Worm (Caenorhabditis elegans) whole organism, L1 larva: ENCODE data around the gene F28F8.7.

Source experiments
- C16A3.4 ChIP-seq: fragments of 150-350 bp; optimal IDR thresholded peaks from 2 replicates; lab custom pipeline; 2014; ENCODE audit warnings: missing biosample characterization, missing genetic modification characterization
- F16B12.6 ChIP-seq: fragments of 150-350 bp; optimal IDR thresholded peaks from 2 replicates; lab custom pipeline; 2014; ENCODE audit warnings: missing biosample characterization, missing genetic modification characterization
- aha-1 ChIP-seq: fragments of 150-350 bp; optimal IDR thresholded peaks from 2 replicates; lab custom pipeline; 2014; ENCODE audit warnings: missing biosample characterization, missing genetic modification characterization
- alr-1 ChIP-seq: fragments of 200-800 bp; sonication (Bioruptor generic); optimal IDR thresholded peaks from 2 replicates; lab custom pipeline; 2018; ENCODE audit warnings: borderline replicate concordance, mild to moderate bottlenecking, missing genetic modification characterization, missing compliant biosample characterization
- aly-2 ChIP-seq: fragments of 150-350 bp; optimal IDR thresholded peaks from 2 replicates; lab custom pipeline; 2014; ENCODE audit warnings: missing biosample characterization, missing genetic modification characterization
- ama-1 ChIP-seq: fragments of 150-350 bp; optimal IDR thresholded peaks from 2 replicates; lab custom pipeline; 2014
- ceh-63 ChIP-seq: fragments of 200-800 bp; sonication (Bioruptor generic); optimal IDR thresholded peaks from 2 replicates; lab custom pipeline; 2018; ENCODE audit warnings: mild to moderate bottlenecking, missing genetic modification characterization, missing compliant biosample characterization
- ceh-82 ChIP-seq, 3 experiments: fragments of 150-350 bp in 1 of 3; sonication (generic microtip) in 2 of 3; optimal IDR thresholded peaks; 2 replicates each; lab custom pipeline; 2014 to 2017; ENCODE audit warnings: missing biosample characterization in 3 of 3, missing genetic modification characterization in 3 of 3
- ceh-90 ChIP-seq: sonication (generic microtip); optimal IDR thresholded peaks from 2 replicates; lab custom pipeline; 2016; ENCODE audit warnings: missing genetic modification characterization, missing compliant biosample characterization
- ces-1 ChIP-seq: fragments of 150-350 bp; optimal IDR thresholded peaks from 2 replicates; lab custom pipeline; 2014; ENCODE audit warnings: missing biosample characterization, missing genetic modification reagents, missing genetic modification characterization
- dpl-1 ChIP-seq, 3 experiments: fragments of 150-350 bp in 2 of 3; sonication (generic microtip) in 1 of 3; optimal IDR thresholded peaks; 2 replicates each; lab custom pipeline; 2014 to 2017; ENCODE audit warnings: missing biosample characterization in 3 of 3, missing genetic modification characterization in 3 of 3, missing genetic modification reagents in 3 of 3
- efl-1 ChIP-seq, 4 experiments: fragments of 150-350 bp; optimal IDR thresholded peaks in 3 of 4; peaks in 1 of 4; 1 replicate in 1 of 4; 2 replicates in 3 of 4; lab custom pipeline; 2014; ENCODE audit warnings: missing biosample characterization in 2 of 4, missing genetic modification characterization in 2 of 4, missing genetic modification reagents in 2 of 4
- efl-3 ChIP-seq: fragments of 200-800 bp; sonication (Bioruptor generic); optimal IDR thresholded peaks from 2 replicates; lab custom pipeline; 2018; ENCODE audit warnings: mild to moderate bottlenecking, missing genetic modification characterization, missing compliant biosample characterization
- egl-13 ChIP-seq: sonication (generic microtip); optimal IDR thresholded peaks from 2 replicates; lab custom pipeline; 2016; ENCODE audit warnings: missing genotype, missing genetic modification reagents, missing genetic modification characterization, missing compliant biosample characterization
- elt-2 ChIP-seq: sonication (generic microtip); optimal IDR thresholded peaks from 2 replicates; lab custom pipeline; 2016; ENCODE audit warnings: missing genetic modification characterization, mild to moderate bottlenecking, inconsistent platforms, missing compliant biosample characterization, missing genetic modification reagents
- elt-3 ChIP-seq, 6 experiments: fragments of 150-350 bp in 1 of 6; sonication (generic microtip); optimal IDR thresholded peaks; 2 replicates each; lab custom pipeline; 2017 to 2018; ENCODE audit warnings: missing biosample characterization in 6 of 6, missing genetic modification characterization in 6 of 6, inconsistent platforms in 1 of 6
- ets-5 ChIP-seq: fragments of 200-800 bp; sonication (Bioruptor generic); IDR thresholded peaks from 2 replicates; pipeline ENCODE4 v1.3.6; 2022; ENCODE audit warnings: missing genetic modification characterization, missing compliant biosample characterization
- fkh-4 ChIP-seq: sonication (generic microtip); optimal IDR thresholded peaks from 2 replicates; lab custom pipeline; 2016; ENCODE audit warnings: missing compliant biosample characterization, missing genetic modification characterization, borderline replicate concordance
- fkh-8 ChIP-seq: sonication (generic microtip); optimal IDR thresholded peaks from 2 replicates; lab custom pipeline; 2016; ENCODE audit warnings: mild to moderate bottlenecking, missing genetic modification characterization, missing compliant biosample characterization
- fos-1 ChIP-seq: fragments of 150-350 bp; optimal IDR thresholded peaks from 2 replicates; lab custom pipeline; 2014; ENCODE audit warnings: missing biosample characterization, missing genetic modification characterization
- grh-1 ChIP-seq: fragments of 200-800 bp; sonication (Bioruptor generic); IDR thresholded peaks from 2 replicates; pipeline ENCODE4 v1.3.6; 2022; ENCODE audit warnings: missing genetic modification reagents, missing genetic modification characterization, missing compliant biosample characterization
- hlh-17 ChIP-seq: fragments of 200-800 bp; sonication (Bioruptor generic); optimal IDR thresholded peaks from 2 replicates; lab custom pipeline; 2018; ENCODE audit warnings: missing genetic modification characterization, mild to moderate bottlenecking, missing compliant biosample characterization, moderate library complexity, borderline replicate concordance
- jun-1 ChIP-seq: fragments of 150-350 bp; optimal IDR thresholded peaks from 2 replicates; lab custom pipeline; 2014; ENCODE audit warnings: missing biosample characterization, missing genetic modification reagents, missing genetic modification characterization
- lin-14 ChIP-seq: fragments of 200-800 bp; sonication (Bioruptor generic); optimal IDR thresholded peaks from 2 replicates; lab custom pipeline; 2018; ENCODE audit warnings: mild to moderate bottlenecking, missing genetic modification characterization, moderate library complexity, missing compliant biosample characterization
- lin-35 ChIP-seq, 2 experiments: fragments of 150-350 bp; optimal IDR thresholded peaks; 2 replicates each; lab custom pipeline; 2014; ENCODE audit warnings: missing biosample characterization in 2 of 2, missing genetic modification characterization in 2 of 2, missing genetic modification reagents in 2 of 2
- mab-9 ChIP-seq: fragments of 200-800 bp; sonication (Bioruptor generic); IDR thresholded peaks from 2 replicates; pipeline ENCODE4 v1.3.6; 2022; ENCODE audit warnings: missing genetic modification reagents, missing genetic modification characterization, missing compliant biosample characterization
- mdl-1 ChIP-seq, 2 experiments: fragments of 150-350 bp; optimal IDR thresholded peaks; 2 replicates each; lab custom pipeline; 2014 to 2017; ENCODE audit warnings: missing biosample characterization in 2 of 2, missing genetic modification characterization in 2 of 2, inconsistent platforms in 1 of 2
- mef-2 ChIP-seq: fragments of 150-350 bp; optimal IDR thresholded peaks from 2 replicates; lab custom pipeline; 2014; ENCODE audit warnings: missing biosample characterization, missing genetic modification characterization
- nhr-11 ChIP-seq: fragments of 150-350 bp; optimal IDR thresholded peaks from 2 replicates; lab custom pipeline; 2014; ENCODE audit warnings: missing biosample characterization, missing genetic modification characterization
- nhr-19 ChIP-seq: fragments of 200-800 bp; sonication (Bioruptor generic); conservative IDR thresholded peaks from 2 replicates; pipeline ENCODE4 v1.3.6; 2022; ENCODE audit warnings: missing genetic modification characterization, missing compliant biosample characterization
- nhr-20 ChIP-seq: sonication (generic microtip); optimal IDR thresholded peaks from 2 replicates; lab custom pipeline; 2016; ENCODE audit warnings: mild to moderate bottlenecking, missing genetic modification characterization, missing compliant biosample characterization
- nhr-47 ChIP-seq: sonication (generic microtip); optimal IDR thresholded peaks from 2 replicates; lab custom pipeline; 2016; ENCODE audit warnings: mild to moderate bottlenecking, missing genetic modification characterization, moderate library complexity, missing compliant biosample characterization
- nhr-71 ChIP-seq: sonication (generic microtip); optimal IDR thresholded peaks from 2 replicates; lab custom pipeline; 2016; ENCODE audit warnings: mild to moderate bottlenecking, missing genetic modification characterization, moderate library complexity, missing compliant biosample characterization
- nhr-77 ChIP-seq: fragments of 150-350 bp; optimal IDR thresholded peaks from 2 replicates; lab custom pipeline; 2014; ENCODE audit warnings: missing biosample characterization, missing genetic modification characterization
- pag-3 ChIP-seq: sonication (generic microtip); optimal IDR thresholded peaks from 2 replicates; lab custom pipeline; 2017; ENCODE audit warnings: missing genetic modification characterization, mild to moderate bottlenecking, missing compliant biosample characterization, antibody characterized with exemption, borderline replicate concordance; ENCODE audit not compliant: insufficient read depth
- pax-3 ChIP-seq: fragments of 200-800 bp; sonication (Bioruptor generic); optimal IDR thresholded peaks from 2 replicates; lab custom pipeline; 2018; ENCODE audit warnings: mild to moderate bottlenecking, missing genetic modification characterization, moderate library complexity, missing compliant biosample characterization
- pqm-1 ChIP-seq: sonication (generic microtip); optimal IDR thresholded peaks from 3 replicates; lab custom pipeline; 2017; ENCODE audit warnings: missing biosample characterization, missing genetic modification characterization
- rnt-1 ChIP-seq: sonication (generic microtip); optimal IDR thresholded peaks from 2 replicates; lab custom pipeline; 2016; ENCODE audit warnings: mild to moderate bottlenecking, missing genetic modification characterization, moderate library complexity, missing compliant biosample characterization
- snu-23 ChIP-seq: sonication (generic microtip); optimal IDR thresholded peaks from 2 replicates; lab custom pipeline; 2016; ENCODE audit warnings: missing genetic modification characterization, missing compliant biosample characterization
- swsn-7 ChIP-seq: sonication (generic microtip); optimal IDR thresholded peaks from 2 replicates; lab custom pipeline; 2016; ENCODE audit warnings: missing genetic modification characterization, missing compliant biosample characterization
- tbx-2 ChIP-seq: sonication (generic microtip); optimal IDR thresholded peaks from 2 replicates; lab custom pipeline; 2016; ENCODE audit warnings: missing genetic modification characterization, missing compliant biosample characterization
- tlp-1 ChIP-seq: fragments of 150-350 bp; optimal IDR thresholded peaks from 2 replicates; lab custom pipeline; 2014; ENCODE audit warnings: missing biosample characterization, missing genetic modification characterization
- unc-130 ChIP-seq: fragments of 150-350 bp; optimal IDR thresholded peaks from 2 replicates; lab custom pipeline; 2017; ENCODE audit warnings: missing biosample characterization, missing genetic modification characterization, inconsistent platforms
- xbp-1 ChIP-seq: sonication (generic microtip); optimal IDR thresholded peaks from 2 replicates; lab custom pipeline; 2016; ENCODE audit warnings: missing genetic modification characterization, missing compliant biosample characterization
- zag-1 ChIP-seq: fragments of 150-350 bp; optimal IDR thresholded peaks from 2 replicates; lab custom pipeline; 2014; ENCODE audit warnings: missing biosample characterization, missing genetic modification characterization
- zip-4 ChIP-seq: fragments of 200-800 bp; sonication (Bioruptor generic); optimal IDR thresholded peaks from 2 replicates; lab custom pipeline; 2018; ENCODE audit warnings: mild to moderate bottlenecking, missing genetic modification characterization, moderate library complexity, missing compliant biosample characterization
- ztf-11 ChIP-seq, 2 experiments: sonication (generic microtip); optimal IDR thresholded peaks; 2 replicates each; lab custom pipeline; 2016 to 2017; ENCODE audit warnings: missing genetic modification characterization in 2 of 2, missing biosample characterization in 1 of 2, missing compliant biosample characterization in 1 of 2
- ztf-4 ChIP-seq: fragments of 150-350 bp; optimal IDR thresholded peaks from 2 replicates; lab custom pipeline; 2014; ENCODE audit warnings: missing biosample characterization, missing genetic modification characterization

Gene F28F8.7

ce11 chrV:15566511-15567178 lies 23.8 kb downstream of the F28F8.7 start (continued):
- TF ChIP-seq fkh-4 (tag; lab: Kevin White, UChicago) (no peak), pqm-1 (tag; lab: Kevin White, UChicago) (peak; percentile 66), aly-2 (tag; lab: Kevin White, UChicago) (no peak), dpl-1 (GFP tag; optimal IDR thresholded peaks at IDR 0.05; lab: Kevin White, UChicago) (peak; percentile 50 to 72 (median 66)), rnt-1 (tag; lab: Kevin White, UChicago) (peak; percentile 84), egl-13 (no peak), nhr-71 (tag; lab: Kevin White, UChicago) (peak; percentile 97), mdl-1 (tag; optimal IDR thresholded peaks at IDR 0.05; lab: Kevin White, UChicago) (peak in 1 of 2 experiments; percentile 99), lin-35 (GFP tag; optimal IDR thresholded peaks at IDR 0.05; lab: Kevin White, UChicago) (peak; percentile 62 to 87), elt-2 (tag; lab: Kevin White, UChicago) (peak; percentile 86), nhr-11 (tag; lab: Kevin White, UChicago) (peak; percentile 67), grh-1 (GFP tag; lab: Robert Waterston, UW) (no peak), ces-1 (GFP tag; lab: Kevin White, UChicago) (no peak), jun-1 (tag; lab: Kevin White, UChicago) (peak; percentile 71), nhr-77 (tag; lab: Kevin White, UChicago) (peak; percentile 17), mab-9 (GFP tag; lab: Robert Waterston, UW) (peak; percentile 68), fos-1 (tag; lab: Kevin White, UChicago) (peak; percentile 2), nhr-47 (tag; lab: Kevin White, UChicago) (peak; percentile 76), mef-2 (peak; percentile 64), pax-3 (tag; lab: Kevin White, UChicago) (peak; percentile 7), nhr-20 (tag; lab: Kevin White, UChicago) (peak; percentile 96), ztf-11 (tag; optimal IDR thresholded peaks at IDR 0.05; lab: Kevin White, UChicago) (peak in 1 of 2 experiments; percentile 48), xbp-1 (peak; percentile 54), tlp-1 (tag; lab: Kevin White, UChicago) (no peak)

ce11 chrV:15563985-15564384 lies 26.4 kb downstream of the F28F8.7 start:
- TF ChIP-seq rnt-1 (tag; lab: Kevin White, UChicago) (peak; percentile 87), efl-3 (GFP tag; lab: Kevin White, UChicago) (no peak), F16B12.6 (no peak), zip-4 (GFP tag; lab: Kevin White, UChicago) (no peak), zag-1 (no peak), ztf-4 (tag; lab: Kevin White, UChicago) (peak; percentile 59), lin-14 (GFP tag; lab: Kevin White, UChicago) (peak; percentile 72), tbx-2 (peak; percentile 45), ama-1 (no peak), ces-1 (GFP tag; lab: Kevin White, UChicago) (no peak), nhr-71 (tag; lab: Kevin White, UChicago) (peak; percentile 86), aha-1 (tag; lab: Kevin White, UChicago) (no peak), pag-3 (tag; lab: Kevin White, UChicago) (no peak), C16A3.4 (tag; lab: Kevin White, UChicago) (peak; percentile 18), xbp-1 (peak; percentile 7), swsn-7 (tag; lab: Kevin White, UChicago) (peak; percentile 22), ceh-63 (GFP tag; lab: Kevin White, UChicago) (no peak), fkh-8 (tag; lab: Kevin White, UChicago) (no peak), nhr-19 (GFP tag; lab: Robert Waterston, UW) (peak; percentile 98), elt-3 (tag; optimal IDR thresholded peaks at IDR 0.05; lab: Kevin White, UChicago) (peak in 4 of 6 experiments; percentile 48 to 90 (median 60)), efl-1 (optimal IDR thresholded peaks at IDR 0.05; lab: Kevin White, UChicago) (peak in 1 of 2 experiments; percentile 35), efl-1 (GFP tag; optimal IDR thresholded peaks at IDR 0.05 in 1 of 2; lab: Kevin White, UChicago) (peak; percentile 23 to 82), mdl-1 (tag; optimal IDR thresholded peaks at IDR 0.05; lab: Kevin White, UChicago) (peak in 1 of 2 experiments; percentile 70), dpl-1 (GFP tag; optimal IDR thresholded peaks at IDR 0.05; lab: Kevin White, UChicago) (peak in 1 of 3 experiments; percentile 13), ets-5 (GFP tag; lab: Robert Waterston, UW) (no peak), hlh-17 (no peak), snu-23 (GFP tag; lab: Kevin White, UChicago) (peak; percentile 54), ceh-90 (tag; lab: Kevin White, UChicago) (no peak), unc-130 (tag; lab: Kevin White, UChicago) (peak; percentile 52), alr-1 (no peak), ceh-82 (tag; optimal IDR thresholded peaks at IDR 0.05; lab: Kevin White, UChicago) (no peak)
